Fruit fly (Drosophila melanogaster): Measurements from ENCODE around the gene Mi-2.

The Mi-2 gene

dm6 chr3L:19922833-19923745 is 13.1 kb upstream of the Mi-2 start, which contains the start of gene Pfdn6 (continued):
- TF ChIP-seq Oli (tag; optimal IDR thresholded peaks at IDR 0.05) (no peak), C15 (GFP tag; IDR thresholded peaks at IDR 0.05) (peak; percentile 37; the same call in 1 of the 3 replicates), CG3407 (GFP tag; optimal IDR thresholded peaks at IDR 0.05) (peak; percentile 53), sisA (GFP tag; IDR thresholded peaks at IDR 0.05) (peak; percentile 91), chinmo (GFP tag; IDR thresholded peaks at IDR 0.05; ENCODE audit: partially characterized antibody) (no peak), Xbp1 (GFP tag; optimal IDR thresholded peaks at IDR 0.05) (peak; percentile 84), bcd (GFP tag; optimal IDR thresholded peaks at IDR 0.05) (peak; percentile 67), CG15479 (GFP tag; optimal IDR thresholded peaks at IDR 0.05) (no peak), CG31365 (tag; optimal IDR thresholded peaks at IDR 0.05) (no peak), gt (GFP tag; IDR thresholded peaks at IDR 0.05) (peak; percentile 70), pita (GFP tag; optimal IDR thresholded peaks at IDR 0.05) (no peak), CG1602 (GFP tag; optimal IDR thresholded peaks at IDR 0.05) (peak; percentile 76), ac (GFP tag; optimal IDR thresholded peaks at IDR 0.05) (no peak), hb (GFP tag; IDR thresholded peaks at IDR 0.05; ENCODE audit: partially characterized antibody) (peak; percentile 79; the same call in 2 of the 3 replicates), D19B (GFP tag; optimal IDR thresholded peaks at IDR 0.05) (peak; percentile 40), CHES-1-like (GFP tag; optimal IDR thresholded peaks at IDR 0.05) (peak; percentile 62), Drgx (GFP tag; IDR thresholded peaks at IDR 0.05) (peak; percentile 55; the same call in 1 of the 2 replicates), Kr (GFP tag; optimal IDR thresholded peaks at IDR 0.05) (no peak), CG11696 (GFP tag; IDR thresholded peaks at IDR 0.05) (peak; percentile 42; the same call in 1 of the 2 replicates), bowl (GFP tag; IDR thresholded peaks at IDR 0.05) (0 out of 2 replicates have a peak, but pooled peaks have one; percentile 19), bsh (GFP tag; optimal IDR thresholded peaks at IDR 0.05) (peak in 1 of 2 experiments; percentile 64), CG12071 (GFP tag; optimal IDR thresholded peaks at IDR 0.05) (no peak), chn (GFP tag; optimal IDR thresholded peaks at IDR 0.05) (peak; percentile 82), Atf-2 (GFP tag; optimal IDR thresholded peaks at IDR 0.05) (peak; percentile 77), stc (GFP tag; IDR thresholded peaks at IDR 0.05) (0 out of 2 replicates have a peak, but pooled peaks have one; percentile 10), H15 (GFP tag; IDR thresholded peaks at IDR 0.05) (peak; percentile 57; the same call in 1 of the 3 replicates), CG6854 (GFP tag; optimal IDR thresholded peaks at IDR 0.05) (no peak), CG13123 (GFP tag; optimal IDR thresholded peaks at IDR 0.05) (peak; percentile 13), CG7987 (GFP tag; optimal IDR thresholded peaks at IDR 0.05) (no peak), nom (GFP tag; optimal IDR thresholded peaks at IDR 0.05) (no peak), CG8944 (GFP tag; optimal IDR thresholded peaks at IDR 0.05) (peak; percentile 77), CG12219 (GFP tag; optimal IDR thresholded peaks at IDR 0.05) (no peak), chif (GFP tag; optimal IDR thresholded peaks at IDR 0.05) (peak; percentile 72 to 75), crol (GFP tag; IDR thresholded peaks at IDR 0.05) (peak; percentile 98), mam (GFP tag; optimal IDR thresholded peaks at IDR 0.05) (peak; percentile 63), prd (optimal IDR thresholded peaks at IDR 0.05) (no peak), prd (GFP tag; IDR thresholded peaks at IDR 0.05) (peak; percentile 83), Scr (GFP tag; IDR thresholded peaks at IDR 0.05; ENCODE audit: partially characterized antibody) (peak; percentile 64), BtbVII (GFP tag; optimal IDR thresholded peaks at IDR 0.05) (peak; percentile 35), Mes4 (GFP tag; optimal IDR thresholded peaks at IDR 0.05) (peak; percentile 42), CG6683 (GFP tag; optimal IDR thresholded peaks at IDR 0.05) (no peak), aop (GFP tag; IDR thresholded peaks at IDR 0.05) (no peak), CG13624 (GFP tag; optimal IDR thresholded peaks at IDR 0.05) (peak; percentile 72), sima (GFP tag; optimal IDR thresholded peaks at IDR 0.05) (no peak), CG5180 (GFP tag; optimal IDR thresholded peaks at IDR 0.05) (no peak), Asciz (GFP tag; optimal IDR thresholded peaks at IDR 0.05) (no peak), pnt (GFP tag; optimal IDR thresholded peaks at IDR 0.05) (peak; percentile 44), CG5953 (GFP tag; IDR thresholded peaks at IDR 0.05) (peak; percentile 49; the same call in 1 of the 2 replicates)

Measured in whole organism, embryonic.